Worm (Caenorhabditis elegans): Measurements from ENCODE around the gene nlp-57.

Gene nlp-57

DNA sequence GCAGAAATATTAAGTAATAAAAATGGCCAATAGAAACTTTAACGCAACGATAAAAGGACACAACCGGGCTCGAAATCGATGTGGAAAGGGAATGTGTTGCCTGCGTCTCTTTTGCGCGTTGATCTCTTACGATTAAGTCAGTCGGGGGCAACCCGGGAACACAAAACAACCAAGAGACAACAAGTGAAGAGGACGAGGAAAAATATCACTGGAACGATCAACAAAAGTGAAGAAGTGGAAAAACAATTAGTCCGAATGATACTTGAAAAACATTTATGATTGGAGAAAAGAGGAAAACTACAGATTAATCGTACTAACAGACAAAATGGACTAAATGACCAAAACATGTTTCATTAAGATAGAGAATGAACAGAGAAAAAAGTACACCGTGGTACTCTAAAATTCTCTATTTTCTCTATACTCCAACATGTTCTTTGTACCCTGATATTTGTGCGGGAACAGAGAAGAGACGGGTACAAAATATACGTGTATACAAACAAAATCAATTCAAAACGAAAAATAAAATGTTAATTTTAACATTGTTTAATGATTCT lies 6.5 kb upstream of the nlp-57 start, which contains the start of gene F08G12.5 (continued):
- TF ChIP-seq egl-13 (tag; optimal IDR thresholded peaks at IDR 0.05) (no peak), elt-3 (tag; optimal IDR thresholded peaks at IDR 0.05) (peak in 1 of 6 experiments; percentile 29), alr-1 (tag; optimal IDR thresholded peaks at IDR 0.05; ENCODE audit: borderline replicate concordance) (no peak), mab-9 (GFP tag; IDR thresholded peaks at IDR 0.05) (no peak), ztf-4 (tag; optimal IDR thresholded peaks at IDR 0.05) (no peak)

DNA sequence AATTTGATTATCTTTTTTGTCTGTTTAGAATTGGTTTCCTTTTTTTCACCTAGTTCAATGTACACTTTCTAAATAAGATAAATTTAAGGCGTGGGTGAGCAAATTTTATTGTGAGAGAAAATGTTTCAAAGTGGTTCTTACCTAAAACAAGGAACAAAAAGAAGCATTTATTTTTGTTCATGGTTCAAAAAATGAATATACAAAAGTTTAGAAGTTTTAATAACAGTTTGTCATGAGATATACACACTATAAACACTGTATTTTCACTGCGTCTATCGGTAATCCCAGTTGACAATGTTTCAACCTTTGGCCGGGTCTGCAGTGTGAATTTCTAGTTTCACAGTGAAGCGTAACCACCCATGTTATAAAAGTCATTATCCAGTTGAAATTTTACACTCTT lies 1.5 kb upstream of the nlp-57 start, which contains the start of gene F08G12.11:
TSS of gene F08G12.11 (minus strand) at position 181 of the 400 bp plus-strand sequence.
- TF ChIP-seq tbx-2 (tag; optimal IDR thresholded peaks at IDR 0.05) (peak; percentile 43), aly-2 (tag; optimal IDR thresholded peaks at IDR 0.05) (no peak), fkh-4 (tag; optimal IDR thresholded peaks at IDR 0.05; ENCODE audit: borderline replicate concordance) (no peak)

DNA sequence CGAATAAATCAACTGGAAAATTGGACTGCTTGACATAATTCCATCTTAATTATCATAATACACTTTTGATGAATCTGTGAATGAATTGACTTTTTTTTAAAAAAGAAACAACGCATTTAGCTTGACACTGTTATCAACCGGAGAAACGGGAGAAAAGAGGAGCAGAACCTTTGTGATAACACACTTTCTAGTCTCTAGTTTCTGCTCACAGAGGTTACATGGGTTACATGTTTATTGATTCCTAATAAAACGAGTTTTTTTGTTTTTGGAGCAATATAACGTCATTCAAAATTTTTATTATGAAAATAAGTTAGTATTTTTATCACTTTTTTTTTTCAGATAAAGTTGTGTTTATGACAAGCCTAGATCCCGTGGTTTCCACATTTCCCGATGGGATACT lies 1.1 kb downstream of the nlp-57 start, which contains the start of gene hizr-1:
TSS of gene hizr-1 (plus strand) at position 340 of the 400 bp plus-strand sequence.
- TF ChIP-seq lin-13 (GFP tag; optimal IDR thresholded peaks at IDR 0.05): no peak
- no peak for TF ChIP-seq tlp-1 (tag; optimal IDR thresholded peaks at IDR 0.05)
- no peak for TF ChIP-seq lin-14 (GFP tag; optimal IDR thresholded peaks at IDR 0.05)
- peak; percentile 12 for TF ChIP-seq elt-2 (tag; optimal IDR thresholded peaks at IDR 0.05)

DNA sequence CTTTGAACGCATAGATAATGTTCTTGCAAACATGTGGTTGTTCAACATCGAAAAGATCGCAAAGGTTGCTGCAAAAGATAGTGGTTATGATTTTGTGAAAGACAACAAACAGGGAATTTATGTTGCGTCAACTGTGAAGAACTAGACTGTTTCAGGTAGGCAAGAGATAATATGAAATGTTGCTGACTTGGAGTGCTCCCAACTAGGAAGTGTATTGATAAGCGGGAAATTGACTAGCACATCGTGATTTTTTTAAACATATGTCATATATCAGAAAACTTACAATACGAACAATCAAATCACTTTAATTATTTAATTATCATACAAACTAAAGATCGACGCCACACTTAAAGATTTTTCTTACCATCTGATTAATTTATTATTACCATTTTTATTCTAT lies 6.4 kb downstream of the nlp-57 start:
- TF ChIP-seq sptf-1 (tag; optimal IDR thresholded peaks at IDR 0.05): no peak
- peak; percentile 3 for TF ChIP-seq elt-2 (tag; optimal IDR thresholded peaks at IDR 0.05)
- no peak for TF ChIP-seq ces-1 (GFP tag; optimal IDR thresholded peaks at IDR 0.05)
- no peak for TF ChIP-seq fkh-8 (tag; optimal IDR thresholded peaks at IDR 0.05)
- TF ChIP-seq ceh-88 (GFP tag; IDR thresholded peaks at IDR 0.05): no peak
- TF ChIP-seq ztf-11 (tag; optimal IDR thresholded peaks at IDR 0.05): no peak
- TF ChIP-seq tbx-2 (tag; optimal IDR thresholded peaks at IDR 0.05): no peak
- no peak for TF ChIP-seq C34B4.2 (tag; optimal IDR thresholded peaks at IDR 0.05)

DNA sequence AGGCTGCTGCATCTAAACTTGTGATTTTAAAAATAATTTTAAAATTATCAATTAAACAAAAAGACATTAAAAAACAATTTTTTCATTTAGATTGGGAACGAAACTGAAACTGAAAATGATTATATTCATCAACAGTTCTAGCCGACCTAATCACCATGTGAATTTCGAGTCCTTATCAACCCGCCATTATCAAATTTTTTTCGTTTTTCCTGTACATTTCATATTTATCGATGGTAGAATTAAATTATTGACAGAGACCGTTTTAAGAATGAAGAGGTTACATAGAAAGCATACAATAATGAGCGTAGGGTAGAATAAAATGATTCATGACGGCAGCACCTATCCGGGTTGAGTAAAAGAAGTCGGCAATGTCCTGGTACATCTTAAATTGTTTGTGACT lies 7.4 kb downstream of the nlp-57 start, which contains the start of gene asm-2:
TSS of gene asm-2 (minus strand) at position 12 of the 400 bp plus-strand sequence.
- TF ChIP-seq elt-2 (tag; optimal IDR thresholded peaks at IDR 0.05): peak; percentile 73
- TF ChIP-seq egl-27 (tag; optimal IDR thresholded peaks at IDR 0.05): no peak
- TF ChIP-seq lin-14 (GFP tag; optimal IDR thresholded peaks at IDR 0.05): peak; percentile 5
- TF ChIP-seq mef-2 (tag; optimal IDR thresholded peaks at IDR 0.05): no peak

DNA sequence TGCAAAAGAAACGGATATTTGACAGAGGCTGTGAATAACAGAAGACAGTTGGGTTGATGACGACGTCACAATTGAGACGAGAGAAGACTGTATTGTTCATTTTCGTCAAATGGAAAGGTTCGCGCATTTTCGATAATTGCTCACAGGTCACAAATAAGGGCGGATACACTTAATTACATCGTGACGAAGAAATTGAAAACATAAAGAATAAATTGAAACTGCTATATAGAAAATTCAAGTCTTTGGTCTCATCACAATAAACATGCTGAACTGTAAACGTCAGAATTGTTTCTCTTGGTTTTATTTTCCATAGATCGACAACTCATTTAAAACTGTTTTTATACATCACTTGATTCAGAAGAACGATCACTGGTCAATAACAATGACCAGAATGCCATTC lies 10.0 kb downstream of the nlp-57 start, which contains the start of gene ZK455.5:
TSS of gene ZK455.5 (minus strand) at position 101 of the 400 bp plus-strand sequence.
- TF ChIP-seq mef-2 (tag; optimal IDR thresholded peaks at IDR 0.05): no peak
- no peak for TF ChIP-seq elt-2 (tag; optimal IDR thresholded peaks at IDR 0.05)
- peak; percentile 14 for TF ChIP-seq blmp-1 (tag; optimal IDR thresholded peaks at IDR 0.05)
- no peak for TF ChIP-seq sptf-1 (tag; optimal IDR thresholded peaks at IDR 0.05)
- TF ChIP-seq rnt-1 (tag; optimal IDR thresholded peaks at IDR 0.05): no peak
- TF ChIP-seq efl-1 (optimal IDR thresholded peaks at IDR 0.05): no peak
- no peak for TF ChIP-seq efl-1 (GFP tag; optimal IDR thresholded peaks at IDR 0.05 in 1 of 2)
- TF ChIP-seq nhr-237 (tag; optimal IDR thresholded peaks at IDR 0.05): no peak

DNA sequence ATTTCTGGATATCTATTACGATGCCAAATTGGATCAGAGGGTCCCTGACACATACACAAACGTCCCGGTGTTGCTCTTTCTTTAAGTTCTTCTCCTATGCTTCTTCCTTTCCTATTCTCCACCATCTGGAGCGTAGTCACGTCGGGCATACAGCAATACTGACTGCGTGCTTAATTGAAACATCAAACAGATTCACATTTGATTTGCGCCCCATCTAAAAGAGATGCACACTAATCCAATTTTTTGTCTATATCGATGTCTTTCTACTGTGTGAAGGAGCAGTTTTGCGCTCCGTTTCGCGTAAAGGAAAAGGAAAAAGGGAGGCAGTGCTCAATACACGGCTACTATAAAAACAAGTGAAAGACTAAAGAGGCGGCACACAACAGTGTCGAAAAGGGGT lies 11.9 kb downstream of the nlp-57 start:
- no peak for TF ChIP-seq mef-2 (tag; optimal IDR thresholded peaks at IDR 0.05)
- TF ChIP-seq efl-1 (optimal IDR thresholded peaks at IDR 0.05): no peak
- TF ChIP-seq efl-1 (GFP tag; optimal IDR thresholded peaks at IDR 0.05 in 1 of 2): peak in 1 of 2 experiments; percentile 53
- peak; percentile 63 for TF ChIP-seq lin-14 (GFP tag; optimal IDR thresholded peaks at IDR 0.05)

DNA sequence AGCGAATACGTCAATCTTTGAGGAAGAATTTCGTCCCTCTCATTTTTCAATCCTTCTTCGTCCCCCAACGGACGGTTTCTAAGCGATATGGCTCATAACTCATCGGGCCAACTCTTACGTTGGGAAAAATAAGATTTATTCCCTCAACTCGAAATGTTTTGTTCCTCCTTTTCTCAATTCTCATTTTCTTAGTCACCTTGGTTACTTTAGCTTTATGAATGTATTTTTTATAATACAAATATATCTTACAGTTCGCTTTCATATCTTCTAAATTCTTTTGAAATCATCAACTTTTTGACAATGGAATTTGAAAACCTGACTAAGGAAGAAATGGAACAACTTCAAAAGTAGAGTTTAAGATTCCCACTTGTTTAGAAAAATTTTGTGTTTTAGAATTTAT lies 12.6 kb downstream of the nlp-57 start, which contains the start of gene npr-9:
TSS of gene npr-9 (plus strand) at position 301 of the 400 bp plus-strand sequence.
- TF ChIP-seq ztf-11 (tag; optimal IDR thresholded peaks at IDR 0.05) (no peak), egl-27 (tag; optimal IDR thresholded peaks at IDR 0.05) (no peak), nhr-20 (tag; optimal IDR thresholded peaks at IDR 0.05) (no peak), nhr-28 (tag; optimal IDR thresholded peaks at IDR 0.05) (no peak), nhr-77 (tag; optimal IDR thresholded peaks at IDR 0.05) (no peak), skn-1 (tag; optimal IDR thresholded peaks at IDR 0.05) (no peak)
